Worm (Caenorhabditis elegans) whole organism, early embryonic: Measurements from ENCODE around the gene F01D5.5.
"Not testable (repeated sequence)": the region's sequence is repeated elsewhere in the genome, so short reads cannot be mapped to it uniquely, and the experiment has no call there.

Source experiments
- B0310.2 ChIP-seq: sonication (generic microtip); optimal IDR thresholded peaks from 2 replicates; lab custom pipeline; 2016; ENCODE audit warnings: mild to moderate bottlenecking, missing genetic modification characterization, missing compliant biosample characterization
- aly-1 ChIP-seq: sonication (generic microtip); optimal IDR thresholded peaks from 2 replicates; lab custom pipeline; 2016; ENCODE audit warnings: missing genetic modification characterization, missing compliant biosample characterization
- ama-1 ChIP-seq: fragments of 150-350 bp; optimal IDR thresholded peaks from 2 replicates; lab custom pipeline; 2014
- ceh-13 ChIP-seq: fragments of 200-800 bp; sonication (Bioruptor generic); optimal IDR thresholded peaks from 2 replicates; lab custom pipeline; 2018; ENCODE audit warnings: mild to moderate bottlenecking, missing genetic modification characterization, missing compliant biosample characterization
- ceh-36 ChIP-seq: sonication (generic microtip); optimal IDR thresholded peaks from 2 replicates; lab custom pipeline; 2016; ENCODE audit warnings: missing genetic modification characterization, inconsistent platforms, missing compliant biosample characterization
- ets-7 ChIP-seq: sonication (generic microtip); optimal IDR thresholded peaks from 2 replicates; lab custom pipeline; 2016; ENCODE audit warnings: missing genotype, missing genetic modification characterization, missing compliant biosample characterization
- flt-1 ChIP-seq: fragments of 200-800 bp; sonication (Bioruptor generic); IDR thresholded peaks from 2 replicates; pipeline ENCODE4 v1.3.6; 2022; ENCODE audit warnings: missing genetic modification characterization, missing compliant biosample characterization
- hnd-1 ChIP-seq: sonication (generic microtip); optimal IDR thresholded peaks from 2 replicates; lab custom pipeline; 2016; ENCODE audit warnings: missing genetic modification characterization, missing compliant biosample characterization
- pes-1 ChIP-seq: fragments of 200-800 bp; sonication (Bioruptor generic); IDR thresholded peaks from 2 replicates; pipeline ENCODE4 v1.3.6; 2022; ENCODE audit warnings: missing genetic modification reagents, missing genetic modification characterization, missing compliant biosample characterization
- sea-1 ChIP-seq: fragments of 200-800 bp; sonication (Bioruptor generic); conservative IDR thresholded peaks from 2 replicates; pipeline ENCODE4 v1.3.6; 2022; ENCODE audit warnings: missing genetic modification characterization, missing compliant biosample characterization
- tbx-11 ChIP-seq: fragments of 200-800 bp; sonication (Bioruptor generic); IDR thresholded peaks from 2 replicates; pipeline ENCODE4 v1.3.6; 2022; ENCODE audit warnings: missing genetic modification characterization, missing compliant biosample characterization
- tbx-37 ChIP-seq: fragments of 200-800 bp; sonication (Bioruptor generic); conservative IDR thresholded peaks from 2 replicates; pipeline ENCODE4 v1.3.6; 2022; ENCODE audit warnings: missing genetic modification reagents, missing genetic modification characterization, missing compliant biosample characterization
- tra-4 ChIP-seq: sonication (generic microtip); optimal IDR thresholded peaks from 2 replicates; lab custom pipeline; 2017; ENCODE audit warnings: missing genetic modification characterization, missing compliant biosample characterization

ce11 chrII:13986061-13986460 is 16.0 kb downstream of the F01D5.5 start:
- TF ChIP-seq ama-1 (lab: Kevin White, UChicago); ets-7 (tag; lab: Kevin White, UChicago); ceh-36 (tag; lab: Kevin White, UChicago); ceh-13; pes-1 (GFP tag; lab: Robert Waterston, UW); flt-1 (GFP tag; lab: Robert Waterston, UW); hnd-1 (tag; lab: Kevin White, UChicago); sea-1 (GFP tag; lab: Robert Waterston, UW); tbx-37 (GFP tag; lab: Robert Waterston, UW); B0310.2; aly-1 (tag; lab: Kevin White, UChicago); tra-4; tbx-11 (GFP tag; lab: Robert Waterston, UW): not testable (repeated sequence)
